Fruit fly (Drosophila melanogaster) whole organism, prepupa: Measurements from ENCODE around the gene CG13293.

Experiments
- Blimp-1 ChIP-seq: fragments of 200-800 bp; sonication (Bioruptor generic); optimal IDR thresholded peaks from 3 replicates; lab custom pipeline; 2017; ENCODE audit warnings: missing biosample characterization, missing genetic modification characterization, mild to moderate bottlenecking, moderate library complexity, missing genetic modification reagents
- CG10631 ChIP-seq: fragments of 200-800 bp; sonication (Bioruptor generic); optimal IDR thresholded peaks from 2 replicates; lab custom pipeline; 2016; ENCODE audit warnings: missing biosample characterization, missing genetic modification characterization
- CG11762 ChIP-seq: fragments of 200-800 bp; sonication (Bioruptor generic); optimal IDR thresholded peaks from 3 replicates; lab custom pipeline; 2016; ENCODE audit warnings: missing biosample characterization, missing genetic modification characterization; ENCODE audit not compliant: insufficient read depth
- CG1621 ChIP-seq: fragments of 200-800 bp; sonication (Bioruptor generic); optimal IDR thresholded peaks from 3 replicates; lab custom pipeline; 2018; ENCODE audit warnings: missing biosample characterization, mild to moderate bottlenecking, missing genetic modification characterization
- CG16779 ChIP-seq: fragments of 200-800 bp; sonication (Bioruptor generic); optimal IDR thresholded peaks from 3 replicates; lab custom pipeline; 2017; ENCODE audit warnings: missing biosample characterization, mild to moderate bottlenecking, missing genetic modification characterization
- CG34406 ChIP-seq: fragments of 200-800 bp; sonication (Bioruptor generic); optimal IDR thresholded peaks from 3 replicates; lab custom pipeline; 2016; ENCODE audit warnings: missing biosample characterization, missing genetic modification characterization
- CG6808 ChIP-seq: fragments of 200-800 bp; sonication (Bioruptor generic); optimal IDR thresholded peaks from 3 replicates; lab custom pipeline; 2017; ENCODE audit warnings: missing biosample characterization, missing genetic modification characterization, mild to moderate bottlenecking, moderate library complexity, missing genetic modification reagents
- CG6854 ChIP-seq: fragments of 200-800 bp; sonication (Bioruptor generic); optimal IDR thresholded peaks from 2 replicates; lab custom pipeline; 2017; ENCODE audit warnings: missing biosample characterization, mild to moderate bottlenecking, missing genetic modification characterization
- CG9139 ChIP-seq: fragments of 200-800 bp; sonication (Bioruptor generic); optimal IDR thresholded peaks from 3 replicates; lab custom pipeline; 2017; ENCODE audit warnings: missing biosample characterization, mild to moderate bottlenecking, missing genetic modification characterization
- Lpt ChIP-seq: fragments of 200-800 bp; sonication (Bioruptor generic); optimal IDR thresholded peaks from 3 replicates; lab custom pipeline; 2016; ENCODE audit warnings: missing biosample characterization, missing genetic modification characterization
- Smox ChIP-seq: fragments of 200-800 bp; sonication (Bioruptor generic); optimal IDR thresholded peaks from 3 replicates; lab custom pipeline; 2016; ENCODE audit warnings: missing biosample characterization, missing genetic modification characterization
- acj6 ChIP-seq: fragments of 200-800 bp; sonication (Bioruptor generic); optimal IDR thresholded peaks from 3 replicates; lab custom pipeline; 2016; ENCODE audit warnings: missing biosample characterization, missing genetic modification characterization
- pdm3 ChIP-seq: fragments of 200-800 bp; sonication (Bioruptor generic); optimal IDR thresholded peaks from 3 replicates; lab custom pipeline; 2016; ENCODE audit warnings: missing biosample characterization, missing genetic modification characterization

- TF ChIP-seq Lpt (GFP tag; lab: Kevin White, UChicago) (no peak), CG34406 (GFP tag; lab: Kevin White, UChicago) (no peak), CG11762 (GFP tag; lab: Kevin White, UChicago) (no peak), CG6808 (GFP tag; lab: Kevin White, UChicago) (no peak), pdm3 (no peak), Blimp-1 (GFP tag; lab: Kevin White, UChicago) (no peak), CG9139 (GFP tag; lab: Kevin White, UChicago) (no peak), CG16779 (tag; lab: Kevin White, UChicago) (no peak), CG6854 (no peak), acj6 (no peak), CG1621 (tag; lab: Kevin White, UChicago) (no peak), CG10631 (no peak), Smox (GFP tag; lab: Kevin White, UChicago) (no peak)
These were observed 14.6 kb downstream of the CG13293 start, which contains the start of gene Ets65A for dm6 chr3L:6097270-6097669.
